Fruit fly (Drosophila melanogaster) whole organism, adult: Measurements from ENCODE around the gene CG14174.

ENCODE experiments used
- CG11617 ChIP-seq: fragments of 200-800 bp; sonication (Bioruptor generic); optimal IDR thresholded peaks from 2 replicates; lab custom pipeline; 2017; ENCODE audit warnings: mild to moderate bottlenecking, missing biosample characterization, missing genetic modification reagents, missing genetic modification characterization
- CG12768 ChIP-seq: fragments of 200-800 bp; sonication (Bioruptor generic); optimal IDR thresholded peaks from 2 replicates; lab custom pipeline; 2017; ENCODE audit warnings: missing biosample characterization, missing genetic modification characterization, mild to moderate bottlenecking, moderate library complexity, missing genetic modification reagents
- CG14711 ChIP-seq: fragments of 200-800 bp; sonication (Bioruptor generic); optimal IDR thresholded peaks from 2 replicates; lab custom pipeline; 2018; ENCODE audit warnings: missing biosample characterization, mild to moderate bottlenecking, missing genetic modification characterization, moderate library complexity
- CG1620 ChIP-seq: fragments of 200-800 bp; sonication (Bioruptor generic); optimal IDR thresholded peaks from 2 replicates; lab custom pipeline; 2016; ENCODE audit warnings: missing biosample characterization, missing genetic modification characterization
- CG33017 ChIP-seq: fragments of 200-800 bp; sonication (Bioruptor generic); optimal IDR thresholded peaks from 2 replicates; lab custom pipeline; 2018; ENCODE audit warnings: missing biosample characterization, mild to moderate bottlenecking, missing genetic modification characterization, moderate library complexity
- CG5204 ChIP-seq: fragments of 200-800 bp; sonication (Bioruptor generic); optimal IDR thresholded peaks from 2 replicates; lab custom pipeline; 2016; ENCODE audit warnings: missing biosample characterization, missing genetic modification characterization
- CG7045 ChIP-seq: fragments of 200-800 bp; sonication (Bioruptor generic); optimal IDR thresholded peaks from 2 replicates; lab custom pipeline; 2017; ENCODE audit warnings: missing biosample characterization, mild to moderate bottlenecking, missing genetic modification characterization
- CG7101 ChIP-seq: fragments of 200-800 bp; sonication (Bioruptor generic); optimal IDR thresholded peaks from 2 replicates; lab custom pipeline; 2018; ENCODE audit warnings: missing biosample characterization, mild to moderate bottlenecking, missing genetic modification characterization, moderate library complexity
- Clk ChIP-seq: fragments of 200-800 bp; sonication (Bioruptor generic); optimal IDR thresholded peaks from 2 replicates; lab custom pipeline; 2017; ENCODE audit warnings: missing biosample characterization, missing genetic modification characterization
- Crg-1 ChIP-seq: fragments of 200-800 bp; sonication (Bioruptor generic); optimal IDR thresholded peaks from 2 replicates; lab custom pipeline; 2016; ENCODE audit warnings: missing biosample characterization, missing genetic modification characterization
- Hr96 ChIP-seq: fragments of 200-800 bp; sonication (Bioruptor generic); optimal IDR thresholded peaks from 2 replicates; lab custom pipeline; 2016; ENCODE audit warnings: missing biosample characterization, missing genetic modification characterization
- Mnt ChIP-seq: fragments of 200-800 bp; sonication (Bioruptor generic); optimal IDR thresholded peaks from 2 replicates; lab custom pipeline; 2016; ENCODE audit warnings: missing biosample characterization, mild to moderate bottlenecking, missing genetic modification characterization
- bab1 ChIP-seq: fragments of 200-800 bp; sonication (Bioruptor generic); optimal IDR thresholded peaks from 3 replicates; lab custom pipeline; 2019; ENCODE audit warnings: missing biosample characterization, mild to moderate bottlenecking, missing genetic modification characterization, moderate library complexity
- cic ChIP-seq: fragments of 200-800 bp; sonication (Bioruptor generic); optimal IDR thresholded peaks from 2 replicates; lab custom pipeline; 2017; ENCODE audit warnings: missing biosample characterization, mild to moderate bottlenecking, missing genetic modification characterization, moderate library complexity
- cnc ChIP-seq, 2 experiments: fragments of >200 bp; optimal IDR thresholded peaks; 2 replicates each; lab custom pipeline; 2017
- kay ChIP-seq: fragments of 200-800 bp; sonication (Bioruptor generic); peaks from one replicate; lab custom pipeline; 2016; ENCODE audit warnings: missing biosample characterization, missing genetic modification characterization, borderline replicate concordance
- ovo ChIP-seq: fragments of 200-800 bp; sonication (Bioruptor generic); optimal IDR thresholded peaks from 2 replicates; lab custom pipeline; 2016; ENCODE audit warnings: missing biosample characterization, missing genetic modification characterization
- pad ChIP-seq: fragments of 200-800 bp; sonication (Bioruptor generic); optimal IDR thresholded peaks from 3 replicates; lab custom pipeline; 2017; ENCODE audit warnings: missing biosample characterization, missing genetic modification characterization, mild to moderate bottlenecking, moderate library complexity, missing genetic modification reagents
- tj ChIP-seq: fragments of 200-800 bp; sonication (Bioruptor generic); optimal IDR thresholded peaks from 3 replicates; lab custom pipeline; 2017; ENCODE audit warnings: missing biosample characterization, mild to moderate bottlenecking, missing genetic modification characterization, moderate library complexity
- toe ChIP-seq: fragments of 200-800 bp; sonication (Bioruptor generic); optimal IDR thresholded peaks from 2 replicates; lab custom pipeline; 2016; ENCODE audit warnings: missing biosample characterization, missing genetic modification characterization

The CG14174 gene

dm6 chr3L:9713828-9714536 is 5.1 kb upstream of the CG14174 start, which contains the start of gene vsg:
Gene vsg (plus strand): TSS chr3L:9714324.
- TF ChIP-seq pad (GFP tag; lab: Kevin White, UChicago), result peak; percentile 67
- TF ChIP-seq kay (GFP tag; lab: Kevin White, UChicago), result peak; percentile 62
- TF ChIP-seq CG5204 (GFP tag; lab: Kevin White, UChicago), result no peak
- TF ChIP-seq CG33017 (tag; lab: Kevin White, UChicago), result peak; percentile 71
- peak; percentile 53 for TF ChIP-seq bab1
- peak; percentile 65 for TF ChIP-seq CG14711 (tag; lab: Kevin White, UChicago)
- no peak for TF ChIP-seq cic
- peak; percentile 94 for TF ChIP-seq tj (GFP tag; lab: Kevin White, UChicago)
- TF ChIP-seq cnc (optimal IDR thresholded peaks at IDR 0.05; lab: Kevin White, UChicago), result no peak
- TF ChIP-seq CG12768 (GFP tag; lab: Kevin White, UChicago), result peak; percentile 76
- peak; percentile 91 for TF ChIP-seq CG11617
- no peak for TF ChIP-seq Mnt (GFP tag; lab: Kevin White, UChicago)
- TF ChIP-seq CG7101, result peak; percentile 81
- peak; percentile 39 for TF ChIP-seq Hr96 (GFP tag; lab: Kevin White, UChicago)
- TF ChIP-seq Clk (GFP tag; lab: Kevin White, UChicago), result peak; percentile 63
- peak; percentile 73 for TF ChIP-seq CG1620 (GFP tag; lab: Kevin White, UChicago)
- TF ChIP-seq ovo, result peak; percentile 77
- peak; percentile 34 for TF ChIP-seq Crg-1
- TF ChIP-seq CG7045 (GFP tag; lab: Kevin White, UChicago), result peak; percentile 84
- peak; percentile 83 for TF ChIP-seq toe (GFP tag; lab: Kevin White, UChicago)

dm6 chr3L:9714537-9715144 is 4.5 kb upstream of the CG14174 start:
- peak; percentile 77 for TF ChIP-seq tj (GFP tag; lab: Kevin White, UChicago)
- TF ChIP-seq CG33017 (tag; lab: Kevin White, UChicago), result no peak
- no peak for TF ChIP-seq cnc (optimal IDR thresholded peaks at IDR 0.05; lab: Kevin White, UChicago)
- peak; percentile 87 for TF ChIP-seq cic
- TF ChIP-seq CG12768 (GFP tag; lab: Kevin White, UChicago), result no peak
- TF ChIP-seq CG7101, result no peak
- TF ChIP-seq CG7045 (GFP tag; lab: Kevin White, UChicago), result no peak
- TF ChIP-seq Mnt (GFP tag; lab: Kevin White, UChicago), result peak; percentile 81
- TF ChIP-seq Hr96 (GFP tag; lab: Kevin White, UChicago), result no peak
- no peak for TF ChIP-seq CG1620 (GFP tag; lab: Kevin White, UChicago)
- peak; percentile 92 for TF ChIP-seq kay (GFP tag; lab: Kevin White, UChicago)

- TF ChIP-seq cic (peak; percentile 44), pad (GFP tag; lab: Kevin White, UChicago) (no peak), CG12768 (GFP tag; lab: Kevin White, UChicago) (no peak)
Observed at dm6 chr3L:9716595-9716994, 2.5 kb upstream of the CG14174 start.

dm6 chr3L:9717101-9717500 is 2.0 kb upstream of the CG14174 start:
- TF ChIP-seq Mnt (GFP tag; lab: Kevin White, UChicago) (no peak), cic (peak; percentile 66), CG7101 (no peak)

- no peak for TF ChIP-seq CG7045 (GFP tag; lab: Kevin White, UChicago)
- TF ChIP-seq CG14711 (tag; lab: Kevin White, UChicago), result no peak
- no peak for TF ChIP-seq CG5204 (GFP tag; lab: Kevin White, UChicago)
- TF ChIP-seq Mnt (GFP tag; lab: Kevin White, UChicago), result no peak
- no peak for TF ChIP-seq CG1620 (GFP tag; lab: Kevin White, UChicago)
Observed at dm6 chr3L:9717839-9718238, 1.3 kb upstream of the CG14174 start.

- TF ChIP-seq CG7101 (no peak), bab1 (no peak), CG33017 (tag; lab: Kevin White, UChicago) (no peak), CG7045 (GFP tag; lab: Kevin White, UChicago) (no peak)
Observed at dm6 chr3L:9720102-9720501, 974 bp downstream of the CG14174 start.

- TF ChIP-seq pad (GFP tag; lab: Kevin White, UChicago), result peak; percentile 43
- TF ChIP-seq Hr96 (GFP tag; lab: Kevin White, UChicago), result no peak
- TF ChIP-seq Clk (GFP tag; lab: Kevin White, UChicago), result peak; percentile 11
- TF ChIP-seq cnc (optimal IDR thresholded peaks at IDR 0.05; lab: Kevin White, UChicago), result no peak
- peak; percentile 77 for TF ChIP-seq CG11617
- peak; percentile 57 for TF ChIP-seq bab1
- TF ChIP-seq kay (GFP tag; lab: Kevin White, UChicago), result no peak
- peak; percentile 81 for TF ChIP-seq CG1620 (GFP tag; lab: Kevin White, UChicago)
- TF ChIP-seq CG7101, result peak; percentile 67
- no peak for TF ChIP-seq toe (GFP tag; lab: Kevin White, UChicago)
- peak; percentile 63 for TF ChIP-seq Crg-1
- TF ChIP-seq CG12768 (GFP tag; lab: Kevin White, UChicago), result peak; percentile 65
- TF ChIP-seq cic, result no peak
- peak; percentile 45 for TF ChIP-seq CG33017 (tag; lab: Kevin White, UChicago)
- peak; percentile 40 for TF ChIP-seq CG14711 (tag; lab: Kevin White, UChicago)
- TF ChIP-seq CG5204 (GFP tag; lab: Kevin White, UChicago), result no peak
- peak; percentile 61 for TF ChIP-seq ovo
- TF ChIP-seq Mnt (GFP tag; lab: Kevin White, UChicago), result peak; percentile 55
- TF ChIP-seq tj (GFP tag; lab: Kevin White, UChicago), result peak; percentile 22
- TF ChIP-seq CG7045 (GFP tag; lab: Kevin White, UChicago), result peak; percentile 48
Observed at dm6 chr3L:9723108-9723507, 4.0 kb downstream of the CG14174 start, which contains the start of the genes nbs and defl. Gene nbs (minus strand): TSS chr3L:9723194. Gene defl (plus strand): TSS chr3L:9723423.
